Worm (Caenorhabditis elegans) whole organism, young adult: ENCODE measurements around the gene Y75B8A.34.

ENCODE experiments used
- B0261.1 ChIP-seq: sonication (generic microtip); optimal IDR thresholded peaks from 2 replicates; lab custom pipeline; 2016; ENCODE audit warnings: mild to moderate bottlenecking, missing genetic modification characterization, moderate library complexity, missing compliant biosample characterization
- B0336.3 ChIP-seq: fragments of 200-800 bp; sonication (Bioruptor generic); IDR thresholded peaks from 2 replicates; pipeline ENCODE4 v1.3.6; 2022; ENCODE audit warnings: missing genetic modification characterization, missing compliant biosample characterization
- K11D2.4 ChIP-seq: fragments of 200-800 bp; sonication (Bioruptor generic); IDR thresholded peaks from 2 replicates; pipeline ENCODE4 v1.3.6; 2022; ENCODE audit warnings: missing genetic modification reagents, missing genetic modification characterization, missing compliant biosample characterization
- T07F8.4 ChIP-seq: sonication (generic microtip); optimal IDR thresholded peaks from 2 replicates; lab custom pipeline; 2016; ENCODE audit warnings: mild to moderate bottlenecking, missing genetic modification characterization, moderate library complexity, missing compliant biosample characterization
- Y79H2A.3 ChIP-seq: fragments of 200-800 bp; sonication (Bioruptor generic); conservative IDR thresholded peaks from 2 replicates; pipeline ENCODE4 v1.3.6; 2022; ENCODE audit warnings: missing genetic modification reagents, missing genetic modification characterization, missing compliant biosample characterization
- akir-1 ChIP-seq: fragments of 200-800 bp; sonication (Bioruptor generic); optimal IDR thresholded peaks from 2 replicates; lab custom pipeline; 2018; ENCODE audit warnings: mild to moderate bottlenecking, missing genetic modification characterization, moderate library complexity, missing compliant biosample characterization
- atf-7 ChIP-seq: sonication (generic microtip); optimal IDR thresholded peaks from 2 replicates; lab custom pipeline; 2017; ENCODE audit warnings: mild to moderate bottlenecking, missing genetic modification characterization, missing compliant biosample characterization
- athp-1 ChIP-seq: sonication (generic microtip); optimal IDR thresholded peaks from 2 replicates; lab custom pipeline; 2017; ENCODE audit warnings: mild to moderate bottlenecking, missing genetic modification characterization, missing compliant biosample characterization
- attf-5 ChIP-seq: fragments of 200-800 bp; sonication (Bioruptor generic); optimal IDR thresholded peaks from 2 replicates; lab custom pipeline; 2018; ENCODE audit warnings: mild to moderate bottlenecking, missing genetic modification characterization, missing compliant biosample characterization
- attf-6 ChIP-seq: fragments of 200-800 bp; sonication (Bioruptor generic); IDR thresholded peaks from 2 replicates; pipeline ENCODE4 v1.3.6; 2022; ENCODE audit warnings: missing genetic modification reagents, missing genetic modification characterization, missing compliant biosample characterization
- bed-1 ChIP-seq: fragments of 200-800 bp; sonication (Bioruptor generic); IDR thresholded peaks from 2 replicates; pipeline ENCODE4 v1.3.6; 2022; ENCODE audit warnings: missing genetic modification reagents, missing genetic modification characterization, missing compliant biosample characterization
- cebp-1 ChIP-seq, 2 experiments: fragments of 200-800 bp in 1 of 2; sonication (Bioruptor generic) in 1 of 2; sonication (generic microtip) in 1 of 2; IDR thresholded peaks in 1 of 2; optimal IDR thresholded peaks in 1 of 2; 2 replicates each; pipeline versions ENCODE4 v1.3.6 to Lab custom; 2017 to 2022; ENCODE audit warnings: missing compliant biosample characterization in 2 of 2, missing genetic modification characterization in 2 of 2, mild to moderate bottlenecking in 1 of 2, missing genetic modification reagents in 1 of 2, moderate library complexity in 1 of 2
- ceh-100 ChIP-seq: fragments of 200-800 bp; sonication (Bioruptor generic); IDR thresholded peaks from 2 replicates; pipeline ENCODE4 v1.3.6; 2022; ENCODE audit warnings: missing genetic modification reagents, missing genetic modification characterization, missing compliant biosample characterization
- ceh-58 ChIP-seq: fragments of 200-800 bp; sonication (Bioruptor generic); IDR thresholded peaks from 2 replicates; pipeline ENCODE4 v1.3.6; 2022; ENCODE audit warnings: missing genetic modification characterization, missing compliant biosample characterization
- ceh-79 ChIP-seq: sonication (generic microtip); optimal IDR thresholded peaks from 2 replicates; lab custom pipeline; 2017; ENCODE audit warnings: mild to moderate bottlenecking, missing genetic modification characterization, missing compliant biosample characterization
- dox-1 ChIP-seq: fragments of 200-800 bp; sonication (Bioruptor generic); IDR thresholded peaks from 2 replicates; pipeline ENCODE4 v1.3.6; 2022; ENCODE audit warnings: missing genetic modification reagents, missing genetic modification characterization, missing compliant biosample characterization
- egrh-3 ChIP-seq: fragments of 200-800 bp; sonication (Bioruptor generic); IDR thresholded peaks from 2 replicates; pipeline ENCODE4 v1.3.6; 2022; ENCODE audit warnings: missing genetic modification reagents, missing genetic modification characterization, missing compliant biosample characterization
- ets-4 ChIP-seq: fragments of 200-800 bp; sonication (Bioruptor generic); optimal IDR thresholded peaks from 2 replicates; lab custom pipeline; 2018; ENCODE audit warnings: mild to moderate bottlenecking, missing genetic modification characterization, missing compliant biosample characterization
- fkh-3 ChIP-seq: sonication (generic microtip); optimal IDR thresholded peaks from 2 replicates; lab custom pipeline; 2016; ENCODE audit warnings: mild to moderate bottlenecking, missing genetic modification characterization, missing compliant biosample characterization
- gei-17 ChIP-seq: fragments of 200-800 bp; sonication (Bioruptor generic); optimal IDR thresholded peaks from 2 replicates; lab custom pipeline; 2018; ENCODE audit warnings: mild to moderate bottlenecking, missing genetic modification characterization, missing compliant biosample characterization
- hmg-1.2 ChIP-seq: fragments of 200-800 bp; sonication (Bioruptor generic); IDR thresholded peaks from 2 replicates; pipeline ENCODE4 v1.3.6; 2022; ENCODE audit warnings: missing genetic modification reagents, missing genetic modification characterization, missing compliant biosample characterization
- let-607 ChIP-seq, 2 experiments: fragments of 200-800 bp in 1 of 2; sonication (Bioruptor generic) in 1 of 2; sonication (generic microtip) in 1 of 2; optimal IDR thresholded peaks; 2 replicates each; lab custom pipeline; 2016 to 2018; ENCODE audit warnings: mild to moderate bottlenecking in 2 of 2, missing compliant biosample characterization in 2 of 2, missing genetic modification characterization in 2 of 2, moderate library complexity in 2 of 2, missing genotype in 1 of 2
- lin-35 ChIP-seq, 3 experiments: fragments of 150-350 bp in 2 of 3; sonication (generic microtip) in 1 of 3; optimal IDR thresholded peaks; 2 replicates each; lab custom pipeline; 2014 to 2018; ENCODE audit warnings: missing biosample characterization in 3 of 3, missing genetic modification characterization in 3 of 3, missing genetic modification reagents in 3 of 3
- lin-40 ChIP-seq: sonication (generic microtip); optimal IDR thresholded peaks from 2 replicates; lab custom pipeline; 2016; ENCODE audit warnings: missing genetic modification characterization, mild to moderate bottlenecking, missing compliant biosample characterization, missing genotype, missing genetic modification reagents
- lir-1 ChIP-seq: fragments of 200-800 bp; sonication (Bioruptor generic); conservative IDR thresholded peaks from 2 replicates; pipeline ENCODE4 v1.3.6; 2022; ENCODE audit warnings: missing genetic modification reagents, missing genetic modification characterization, missing compliant biosample characterization
- madf-10 ChIP-seq: sonication (generic microtip); optimal IDR thresholded peaks from 2 replicates; lab custom pipeline; 2016; ENCODE audit warnings: mild to moderate bottlenecking, missing genetic modification characterization, missing compliant biosample characterization
- madf-6 ChIP-seq: fragments of 200-800 bp; sonication (Bioruptor generic); IDR thresholded peaks from 2 replicates; pipeline ENCODE4 v1.3.6; 2022; ENCODE audit warnings: missing genetic modification reagents, missing genetic modification characterization, missing compliant biosample characterization
- mcd-1 ChIP-seq: fragments of 200-800 bp; sonication (Bioruptor generic); IDR thresholded peaks from 2 replicates; pipeline ENCODE4 v1.3.6; 2022; ENCODE audit warnings: missing genetic modification reagents, missing genetic modification characterization, missing compliant biosample characterization
- mxl-1 ChIP-seq: sonication (generic microtip); optimal IDR thresholded peaks from 2 replicates; lab custom pipeline; 2016; ENCODE audit warnings: missing genetic modification characterization, missing compliant biosample characterization
- nfya-2 ChIP-seq: fragments of 200-800 bp; sonication (Bioruptor generic); IDR thresholded peaks from 2 replicates; pipeline ENCODE4 v1.3.6; 2022; ENCODE audit warnings: missing genetic modification reagents, missing genetic modification characterization, missing compliant biosample characterization
- nfyb-1 ChIP-seq: fragments of 200-800 bp; sonication (Bioruptor generic); IDR thresholded peaks from 2 replicates; pipeline ENCODE4 v1.3.6; 2022; ENCODE audit warnings: missing genetic modification reagents, missing genetic modification characterization, missing compliant biosample characterization
- nhr-80 ChIP-seq: sonication (generic microtip); optimal IDR thresholded peaks from 2 replicates; lab custom pipeline; 2016; ENCODE audit warnings: missing genetic modification characterization, missing compliant biosample characterization
- nhr-90 ChIP-seq: sonication (generic microtip); optimal IDR thresholded peaks from 2 replicates; lab custom pipeline; 2016; ENCODE audit warnings: missing genotype, mild to moderate bottlenecking, missing genetic modification characterization, missing compliant biosample characterization
- pbrm-1 ChIP-seq: fragments of 200-800 bp; sonication (Bioruptor generic); IDR thresholded peaks from 2 replicates; pipeline ENCODE4 v1.3.6; 2022; ENCODE audit warnings: missing genetic modification reagents, missing genetic modification characterization, missing compliant biosample characterization
- pha-4 ChIP-seq: fragments of 150-350 bp; sonication (generic microtip); optimal IDR thresholded peaks from 2 replicates; lab custom pipeline; 2014; ENCODE audit warnings: missing biosample characterization, missing genetic modification reagents, missing genetic modification characterization
- sptf-2 ChIP-seq: fragments of 200-800 bp; sonication (Bioruptor generic); optimal IDR thresholded peaks from 2 replicates; lab custom pipeline; 2018; ENCODE audit warnings: mild to moderate bottlenecking, missing genetic modification characterization, missing compliant biosample characterization
- tbp1 ChIP-seq: fragments of 200-800 bp; sonication (Bioruptor generic); optimal IDR thresholded peaks from 2 replicates; lab custom pipeline; 2018; ENCODE audit warnings: mild to moderate bottlenecking, missing genetic modification characterization, missing compliant biosample characterization
- tbx-9 ChIP-seq: sonication (generic microtip); optimal IDR thresholded peaks from 2 replicates; lab custom pipeline; 2016; ENCODE audit warnings: borderline replicate concordance, missing genetic modification characterization, inconsistent platforms, missing compliant biosample characterization
- tlf-1 ChIP-seq: fragments of 200-800 bp; sonication (Bioruptor generic); optimal IDR thresholded peaks from 2 replicates; lab custom pipeline; 2018; ENCODE audit warnings: mild to moderate bottlenecking, missing genetic modification characterization, missing compliant biosample characterization
- unc-62 ChIP-seq: fragments of 150-350 bp; optimal IDR thresholded peaks from 2 replicates; lab custom pipeline; 2014; ENCODE audit warnings: missing biosample characterization, missing genetic modification reagents, missing genetic modification characterization
- zfh-2 ChIP-seq: fragments of 200-800 bp; sonication (Bioruptor generic); conservative IDR thresholded peaks from 2 replicates; pipeline ENCODE4 v1.3.6; 2022; ENCODE audit warnings: missing genetic modification reagents, missing genetic modification characterization, missing compliant biosample characterization
- zim-3 ChIP-seq: sonication (generic microtip); optimal IDR thresholded peaks from 2 replicates; lab custom pipeline; 2017; ENCODE audit warnings: mild to moderate bottlenecking, missing genetic modification characterization, moderate library complexity, missing compliant biosample characterization

Y75B8A.34 gene

ce11 chrIII:12318794-12319193 is 40.6 kb upstream of the Y75B8A.34 start, which contains the start of gene Y75B8A.28 (continued):
- TF ChIP-seq egrh-3 (GFP tag; lab: Robert Waterston, UW), result no peak
- no peak for TF ChIP-seq bed-1 (GFP tag; lab: Robert Waterston, UW)
- TF ChIP-seq atf-7 (tag; lab: Kevin White, UChicago), result peak; percentile 49
- no peak for TF ChIP-seq pha-4 (tag; lab: Kevin White, UChicago)
- peak; percentile 77 for TF ChIP-seq unc-62 (GFP tag; lab: Kevin White, UChicago)
- no peak for TF ChIP-seq madf-6 (GFP tag; lab: Robert Waterston, UW)
- TF ChIP-seq attf-6 (GFP tag; lab: Robert Waterston, UW), result no peak
- TF ChIP-seq ceh-79 (tag; lab: Kevin White, UChicago), result no peak
- no peak for TF ChIP-seq lin-40 (tag; lab: Kevin White, UChicago)
- no peak for TF ChIP-seq madf-10 (tag; lab: Kevin White, UChicago)
- TF ChIP-seq nfya-2 (GFP tag; lab: Robert Waterston, UW), result no peak
- TF ChIP-seq, all 124 proteins: peak for 6

- peak; percentile 64 for TF ChIP-seq atf-7 (tag; lab: Kevin White, UChicago)
- TF ChIP-seq T07F8.4, result no peak
- TF ChIP-seq nhr-80 (tag; lab: Kevin White, UChicago), result peak; percentile 91
- TF ChIP-seq lir-1 (GFP tag; lab: Robert Waterston, UW), result no peak
- TF ChIP-seq ets-4 (GFP tag; lab: Kevin White, UChicago), result peak; percentile 41
- peak; percentile 50; the same call in 1 of the 2 replicates for TF ChIP-seq dox-1 (GFP tag; lab: Robert Waterston, UW)
- TF ChIP-seq K11D2.4 (GFP tag; lab: Robert Waterston, UW), result no peak
- TF ChIP-seq ceh-58 (GFP tag; lab: Robert Waterston, UW), result no peak
- peak; percentile 78 to 86 for TF ChIP-seq let-607 (tag; optimal IDR thresholded peaks at IDR 0.05; lab: Kevin White, UChicago)
- TF ChIP-seq bed-1 (GFP tag; lab: Robert Waterston, UW), result no peak
- TF ChIP-seq pbrm-1 (GFP tag; lab: Robert Waterston, UW), result no peak
- peak; percentile 43; the same call in 1 of the 2 replicates for TF ChIP-seq hmg-1.2 (GFP tag; lab: Robert Waterston, UW)
- no peak for TF ChIP-seq B0261.1 (tag; lab: Kevin White, UChicago)
- no peak for TF ChIP-seq athp-1 (tag; lab: Kevin White, UChicago)
- TF ChIP-seq zim-3, result no peak
- no peak for TF ChIP-seq fkh-3 (tag; lab: Kevin White, UChicago)
- TF ChIP-seq attf-6 (GFP tag; lab: Robert Waterston, UW), result no peak
- TF ChIP-seq sptf-2 (GFP tag; lab: Kevin White, UChicago), result no peak
- TF ChIP-seq cebp-1 (GFP tag; IDR thresholded peaks at IDR 0.05; lab: Robert Waterston, UW), result no peak
- TF ChIP-seq cebp-1 (tag; optimal IDR thresholded peaks at IDR 0.05; lab: Kevin White, UChicago), result peak; percentile 49
- TF ChIP-seq tlf-1 (GFP tag; lab: Kevin White, UChicago), result no peak
- no peak for TF ChIP-seq gei-17 (GFP tag; lab: Kevin White, UChicago)
- TF ChIP-seq tbp1, result peak; percentile 36
- TF ChIP-seq lin-40 (tag; lab: Kevin White, UChicago), result peak; percentile 22
- no peak for TF ChIP-seq lin-35 (GFP tag; optimal IDR thresholded peaks at IDR 0.05; lab: Kevin White, UChicago)
- peak; percentile 20 for TF ChIP-seq nhr-90
- no peak for TF ChIP-seq mxl-1 (tag; lab: Kevin White, UChicago)
- TF ChIP-seq attf-5 (GFP tag; lab: Kevin White, UChicago), result peak; percentile 19
These were observed 34.1 kb upstream of the Y75B8A.34 start for ce11 chrIII:12325284-12325683.

ce11 chrIII:12327528-12327997 is 31.8 kb upstream of the Y75B8A.34 start, which contains the start of the genes zip-12 and Y75B8A.63:
zip-12 (plus strand) TSS chrIII:12327914.
Y75B8A.63 (plus strand) TSS chrIII:12327947.
- TF ChIP-seq zfh-2 (GFP tag; lab: Robert Waterston, UW), result peak; percentile 77; the same call in 1 of the 2 replicates
- TF ChIP-seq cebp-1 (GFP tag; IDR thresholded peaks at IDR 0.05; lab: Robert Waterston, UW), result no peak
- TF ChIP-seq cebp-1 (tag; optimal IDR thresholded peaks at IDR 0.05; lab: Kevin White, UChicago), result peak; percentile 62
- TF ChIP-seq nfyb-1, result 0 out of 2 replicates have a peak, but pooled peaks have one; percentile 32
- no peak for TF ChIP-seq tbx-9 (tag; lab: Kevin White, UChicago)
- peak; percentile 78 for TF ChIP-seq egrh-3 (GFP tag; lab: Robert Waterston, UW)
- no peak for TF ChIP-seq T07F8.4
- TF ChIP-seq Y79H2A.3 (GFP tag; lab: Robert Waterston, UW), result no peak
- peak; percentile 55; the same call in 1 of the 2 replicates for TF ChIP-seq B0336.3 (GFP tag; lab: Robert Waterston, UW)
- no peak for TF ChIP-seq akir-1 (GFP tag; lab: Kevin White, UChicago)
- peak in 1 of 2 experiments; percentile 17 for TF ChIP-seq let-607 (tag; optimal IDR thresholded peaks at IDR 0.05; lab: Kevin White, UChicago)
- peak; percentile 83 for TF ChIP-seq ets-4 (GFP tag; lab: Kevin White, UChicago)
- TF ChIP-seq mcd-1 (GFP tag; lab: Robert Waterston, UW), result 0 out of 2 replicates have a peak, but pooled peaks have one; percentile 14
- TF ChIP-seq nhr-80 (tag; lab: Kevin White, UChicago), result peak; percentile 72
- no peak for TF ChIP-seq ceh-100 (GFP tag; lab: Robert Waterston, UW)
- TF ChIP-seq atf-7 (tag; lab: Kevin White, UChicago), result peak; percentile 67
